Worm (Caenorhabditis elegans) whole organism, L1 larva: ENCODE data around the gene lips-12.

ENCODE experiments used
- C34B4.2 ChIP-seq: sonication (generic microtip); optimal IDR thresholded peaks from 2 replicates; lab custom pipeline; 2017; ENCODE audit warnings: mild to moderate bottlenecking, missing genetic modification characterization, missing compliant biosample characterization
- F16B12.6 ChIP-seq: fragments of 150-350 bp; optimal IDR thresholded peaks from 2 replicates; lab custom pipeline; 2014; ENCODE audit warnings: missing biosample characterization, missing genetic modification characterization
- blmp-1 ChIP-seq: fragments of 150-350 bp; optimal IDR thresholded peaks from 2 replicates; lab custom pipeline; 2014; ENCODE audit warnings: missing biosample characterization, missing genetic modification characterization
- ceh-88 ChIP-seq: fragments of 200-800 bp; sonication (Bioruptor generic); IDR thresholded peaks from 2 replicates; pipeline ENCODE4 v1.3.6; 2022; ENCODE audit warnings: missing genetic modification characterization, missing compliant biosample characterization
- ceh-90 ChIP-seq: sonication (generic microtip); optimal IDR thresholded peaks from 2 replicates; lab custom pipeline; 2016; ENCODE audit warnings: missing genetic modification characterization, missing compliant biosample characterization
- dsc-1 ChIP-seq: sonication (generic microtip); optimal IDR thresholded peaks from 2 replicates; lab custom pipeline; 2016; ENCODE audit warnings: mild to moderate bottlenecking, missing genetic modification characterization, missing compliant biosample characterization
- efl-1 ChIP-seq, 4 experiments: fragments of 150-350 bp; optimal IDR thresholded peaks in 3 of 4; peaks in 1 of 4; 1 replicate in 1 of 4; 2 replicates in 3 of 4; lab custom pipeline; 2014; ENCODE audit warnings: missing biosample characterization in 2 of 4, missing genetic modification characterization in 2 of 4, missing genetic modification reagents in 2 of 4
- efl-3 ChIP-seq: fragments of 200-800 bp; sonication (Bioruptor generic); optimal IDR thresholded peaks from 2 replicates; lab custom pipeline; 2018; ENCODE audit warnings: mild to moderate bottlenecking, missing genetic modification characterization, missing compliant biosample characterization
- fkh-10 ChIP-seq: sonication (generic microtip); optimal IDR thresholded peaks from 2 replicates; lab custom pipeline; 2017; ENCODE audit warnings: missing biosample characterization, missing genetic modification reagents, missing genetic modification characterization
- fkh-8 ChIP-seq: sonication (generic microtip); optimal IDR thresholded peaks from 2 replicates; lab custom pipeline; 2016; ENCODE audit warnings: mild to moderate bottlenecking, missing genetic modification characterization, missing compliant biosample characterization
- grh-1 ChIP-seq: fragments of 200-800 bp; sonication (Bioruptor generic); IDR thresholded peaks from 2 replicates; pipeline ENCODE4 v1.3.6; 2022; ENCODE audit warnings: missing genetic modification reagents, missing genetic modification characterization, missing compliant biosample characterization
- hlh-17 ChIP-seq: fragments of 200-800 bp; sonication (Bioruptor generic); optimal IDR thresholded peaks from 2 replicates; lab custom pipeline; 2018; ENCODE audit warnings: missing genetic modification characterization, mild to moderate bottlenecking, missing compliant biosample characterization, moderate library complexity, borderline replicate concordance
- hpl-2 ChIP-seq: fragments of 150-350 bp; optimal IDR thresholded peaks from 2 replicates; lab custom pipeline; 2014; ENCODE audit warnings: missing biosample characterization, missing genetic modification reagents, missing genetic modification characterization
- irx-1 ChIP-seq: sonication (generic microtip); optimal IDR thresholded peaks from 2 replicates; lab custom pipeline; 2016; ENCODE audit warnings: missing genetic modification characterization, missing compliant biosample characterization
- jun-1 ChIP-seq: fragments of 150-350 bp; optimal IDR thresholded peaks from 2 replicates; lab custom pipeline; 2014; ENCODE audit warnings: missing biosample characterization, missing genetic modification reagents, missing genetic modification characterization
- lin-13 ChIP-seq: fragments of 150-350 bp; optimal IDR thresholded peaks from 2 replicates; lab custom pipeline; 2014; ENCODE audit warnings: missing biosample characterization, missing genetic modification reagents, missing genetic modification characterization
- lin-14 ChIP-seq: fragments of 200-800 bp; sonication (Bioruptor generic); optimal IDR thresholded peaks from 2 replicates; lab custom pipeline; 2018; ENCODE audit warnings: mild to moderate bottlenecking, missing genetic modification characterization, moderate library complexity, missing compliant biosample characterization
- lin-15B ChIP-seq: fragments of 150-350 bp; sonication (generic microtip); optimal IDR thresholded peaks from 3 replicates; lab custom pipeline; 2014; ENCODE audit warnings: missing biosample characterization, missing genetic modification characterization
- lin-39 ChIP-seq: fragments of 150-350 bp; optimal IDR thresholded peaks from 2 replicates; lab custom pipeline; 2014; ENCODE audit warnings: missing biosample characterization, missing genetic modification reagents, missing genetic modification characterization
- mab-9 ChIP-seq: fragments of 200-800 bp; sonication (Bioruptor generic); IDR thresholded peaks from 2 replicates; pipeline ENCODE4 v1.3.6; 2022; ENCODE audit warnings: missing genetic modification reagents, missing genetic modification characterization, missing compliant biosample characterization
- mdl-1 ChIP-seq, 2 experiments: fragments of 150-350 bp; optimal IDR thresholded peaks; 2 replicates each; lab custom pipeline; 2014 to 2017; ENCODE audit warnings: missing biosample characterization in 2 of 2, missing genetic modification characterization in 2 of 2, inconsistent platforms in 1 of 2
- mep-1 ChIP-seq: fragments of 150-350 bp; optimal IDR thresholded peaks from 2 replicates; lab custom pipeline; 2014; ENCODE audit warnings: missing biosample characterization, missing genetic modification characterization
- nhr-19 ChIP-seq: fragments of 200-800 bp; sonication (Bioruptor generic); conservative IDR thresholded peaks from 2 replicates; pipeline ENCODE4 v1.3.6; 2022; ENCODE audit warnings: missing genetic modification characterization, missing compliant biosample characterization
- nhr-237 ChIP-seq: fragments of 150-350 bp; optimal IDR thresholded peaks from 2 replicates; lab custom pipeline; 2014; ENCODE audit warnings: missing biosample characterization, missing genetic modification characterization
- nhr-47 ChIP-seq: sonication (generic microtip); optimal IDR thresholded peaks from 2 replicates; lab custom pipeline; 2016; ENCODE audit warnings: mild to moderate bottlenecking, missing genetic modification characterization, moderate library complexity, missing compliant biosample characterization
- nhr-76 ChIP-seq: sonication (generic microtip); optimal IDR thresholded peaks from 2 replicates; lab custom pipeline; 2017; ENCODE audit warnings: missing biosample characterization, missing genetic modification characterization
- nhr-84 ChIP-seq: sonication (generic microtip); optimal IDR thresholded peaks from 2 replicates; lab custom pipeline; 2017; ENCODE audit warnings: missing biosample characterization, missing genetic modification characterization
- nhr-85 ChIP-seq: sonication (generic microtip); peaks from one replicate; lab custom pipeline; 2016; ENCODE audit warnings: missing genetic modification characterization, inconsistent platforms, missing compliant biosample characterization
- nhr-90 ChIP-seq: sonication (generic microtip); optimal IDR thresholded peaks from 2 replicates; lab custom pipeline; 2016; ENCODE audit warnings: mild to moderate bottlenecking, missing genetic modification characterization, missing compliant biosample characterization; ENCODE audit not compliant: poor library complexity
- pax-3 ChIP-seq: fragments of 200-800 bp; sonication (Bioruptor generic); optimal IDR thresholded peaks from 2 replicates; lab custom pipeline; 2018; ENCODE audit warnings: mild to moderate bottlenecking, missing genetic modification characterization, moderate library complexity, missing compliant biosample characterization
- rnt-1 ChIP-seq: sonication (generic microtip); optimal IDR thresholded peaks from 2 replicates; lab custom pipeline; 2016; ENCODE audit warnings: mild to moderate bottlenecking, missing genetic modification characterization, moderate library complexity, missing compliant biosample characterization
- sox-4 ChIP-seq: sonication (generic microtip); optimal IDR thresholded peaks from 2 replicates; lab custom pipeline; 2016; ENCODE audit warnings: missing genetic modification characterization, missing compliant biosample characterization
- sup-37 ChIP-seq: fragments of 200-800 bp; sonication (Bioruptor generic); optimal IDR thresholded peaks from 2 replicates; lab custom pipeline; 2018; ENCODE audit warnings: mild to moderate bottlenecking, missing genetic modification characterization, missing compliant biosample characterization
- tbx-2 ChIP-seq: sonication (generic microtip); optimal IDR thresholded peaks from 2 replicates; lab custom pipeline; 2016; ENCODE audit warnings: missing genetic modification characterization, missing compliant biosample characterization
- unc-130 ChIP-seq: fragments of 150-350 bp; optimal IDR thresholded peaks from 2 replicates; lab custom pipeline; 2017; ENCODE audit warnings: missing biosample characterization, missing genetic modification characterization, inconsistent platforms
- unc-86 ChIP-seq: sonication (generic microtip); optimal IDR thresholded peaks from 2 replicates; lab custom pipeline; 2016; ENCODE audit warnings: missing genetic modification characterization, missing compliant biosample characterization
- xbp-1 ChIP-seq: sonication (generic microtip); optimal IDR thresholded peaks from 2 replicates; lab custom pipeline; 2016; ENCODE audit warnings: missing genetic modification characterization, missing compliant biosample characterization
- zag-1 ChIP-seq: fragments of 150-350 bp; optimal IDR thresholded peaks from 2 replicates; lab custom pipeline; 2014; ENCODE audit warnings: missing biosample characterization, missing genetic modification characterization
- zip-4 ChIP-seq: fragments of 200-800 bp; sonication (Bioruptor generic); optimal IDR thresholded peaks from 2 replicates; lab custom pipeline; 2018; ENCODE audit warnings: mild to moderate bottlenecking, missing genetic modification characterization, moderate library complexity, missing compliant biosample characterization
- ztf-4 ChIP-seq: fragments of 150-350 bp; optimal IDR thresholded peaks from 2 replicates; lab custom pipeline; 2014; ENCODE audit warnings: missing biosample characterization, missing genetic modification characterization

lips-12 gene

ce11 chrII:1131821-1132220, 17.8 kb upstream of the lips-12 start:
- TF ChIP-seq unc-86 (tag; lab: Kevin White, UChicago) (no peak), rnt-1 (no peak), lin-14 (GFP tag; lab: Kevin White, UChicago) (no peak), sox-4 (tag; lab: Kevin White, UChicago) (no peak), zip-4 (GFP tag; lab: Kevin White, UChicago) (no peak), nhr-19 (GFP tag; lab: Robert Waterston, UW) (no peak), irx-1 (no peak), fkh-10 (no peak), sup-37 (GFP tag; lab: Kevin White, UChicago) (no peak), grh-1 (GFP tag; lab: Robert Waterston, UW) (no peak), nhr-47 (no peak), mab-9 (GFP tag; lab: Robert Waterston, UW) (no peak), F16B12.6 (tag; lab: Kevin White, UChicago) (no peak), mdl-1 (tag; optimal IDR thresholded peaks at IDR 0.05; lab: Kevin White, UChicago) (no peak), efl-1 (optimal IDR thresholded peaks at IDR 0.05; lab: Kevin White, UChicago) (no peak), efl-1 (GFP tag; optimal IDR thresholded peaks at IDR 0.05 in 1 of 2; lab: Kevin White, UChicago) (no peak), nhr-85 (no peak), efl-3 (no peak)

ce11 chrII:1131367-1131766, 17.3 kb upstream of the lips-12 start:
- TF ChIP-seq rnt-1 (no peak), sup-37 (GFP tag; lab: Kevin White, UChicago) (no peak), fkh-8 (no peak), blmp-1 (tag; lab: Kevin White, UChicago) (no peak), nhr-90 (tag; lab: Kevin White, UChicago) (no peak), nhr-85 (no peak), zag-1 (no peak), nhr-237 (tag; lab: Kevin White, UChicago) (no peak)

- TF ChIP-seq lin-13 (GFP tag; lab: Kevin White, UChicago) (no peak), nhr-85 (peak; percentile 9), hlh-17 (GFP tag; lab: Kevin White, UChicago) (no peak), tbx-2 (tag; lab: Kevin White, UChicago) (no peak)
Measured at ce11 chrII:1130241-1130640, 16.2 kb upstream of the lips-12 start.

DNA sequence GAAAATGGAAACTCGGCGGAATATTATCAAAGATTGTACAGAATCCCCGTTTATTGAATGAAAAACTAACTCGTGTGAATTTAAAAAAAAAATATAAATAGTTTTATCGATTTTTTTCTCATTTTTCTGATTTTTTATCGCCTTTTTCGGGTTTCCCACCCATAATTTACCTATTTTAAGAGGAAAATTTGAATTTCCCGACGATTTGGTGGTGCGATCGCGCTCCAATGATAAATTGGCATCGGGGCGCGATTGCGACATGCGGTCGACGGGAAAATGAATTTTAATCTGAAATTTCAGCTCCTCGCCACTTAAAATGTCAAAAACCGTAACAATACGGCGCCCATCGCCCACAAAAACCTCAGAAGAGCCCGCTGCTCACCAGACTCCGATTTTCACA, 13.6 kb upstream of the lips-12 start, which contains the start of gene taf-6.1:
Gene taf-6.1 (plus strand): TSS at position 301 of the 400 bp plus-strand sequence.
- TF ChIP-seq lin-15B (no peak), hpl-2 (GFP tag; lab: Kevin White, UChicago) (no peak), irx-1 (no peak), nhr-19 (GFP tag; lab: Robert Waterston, UW) (no peak), ceh-90 (no peak), nhr-90 (tag; lab: Kevin White, UChicago) (no peak)

- no peak for TF ChIP-seq pax-3
- no peak for TF ChIP-seq dsc-1
- no peak for TF ChIP-seq nhr-237 (tag; lab: Kevin White, UChicago)
- no peak for TF ChIP-seq zag-1
- no peak for TF ChIP-seq jun-1 (tag; lab: Kevin White, UChicago)
- TF ChIP-seq xbp-1 (tag; lab: Kevin White, UChicago) = no peak
- TF ChIP-seq ztf-4 (tag; lab: Kevin White, UChicago) = no peak
- TF ChIP-seq sup-37 (GFP tag; lab: Kevin White, UChicago) = no peak
- TF ChIP-seq lin-39 (tag; lab: Kevin White, UChicago) = no peak
- no peak for TF ChIP-seq ceh-88 (GFP tag; lab: Robert Waterston, UW)
- no peak for TF ChIP-seq efl-3
- no peak for TF ChIP-seq mep-1
- no peak for TF ChIP-seq unc-130 (tag; lab: Kevin White, UChicago)
- no peak for TF ChIP-seq nhr-47
- TF ChIP-seq irx-1 = no peak
- no peak for TF ChIP-seq nhr-76
- TF ChIP-seq C34B4.2 (tag; lab: Kevin White, UChicago) = no peak
- no peak for TF ChIP-seq nhr-84
Measured at ce11 chrII:1126472-1126871, 12.4 kb upstream of the lips-12 start.
